Worm (Caenorhabditis elegans) whole organism, L1 larva: ENCODE measurements around the gene pqe-1.

Source experiments
- C04F5.9 ChIP-seq: sonication (generic microtip); optimal IDR thresholded peaks from 2 replicates; lab custom pipeline; 2016; ENCODE audit warnings: missing genetic modification characterization, missing compliant biosample characterization
- C16A3.4 ChIP-seq: fragments of 150-350 bp; optimal IDR thresholded peaks from 2 replicates; lab custom pipeline; 2014; ENCODE audit warnings: missing biosample characterization, missing genetic modification characterization
- F16B12.6 ChIP-seq: fragments of 150-350 bp; optimal IDR thresholded peaks from 2 replicates; lab custom pipeline; 2014; ENCODE audit warnings: missing biosample characterization, missing genetic modification characterization
- aha-1 ChIP-seq: fragments of 150-350 bp; optimal IDR thresholded peaks from 2 replicates; lab custom pipeline; 2014; ENCODE audit warnings: missing biosample characterization, missing genetic modification characterization
- aly-2 ChIP-seq: fragments of 150-350 bp; optimal IDR thresholded peaks from 2 replicates; lab custom pipeline; 2014; ENCODE audit warnings: missing biosample characterization, missing genetic modification characterization
- ama-1 ChIP-seq: fragments of 150-350 bp; optimal IDR thresholded peaks from 2 replicates; lab custom pipeline; 2014
- ceh-63 ChIP-seq: fragments of 200-800 bp; sonication (Bioruptor generic); optimal IDR thresholded peaks from 2 replicates; lab custom pipeline; 2018; ENCODE audit warnings: mild to moderate bottlenecking, missing genetic modification characterization, missing compliant biosample characterization
- ceh-8 ChIP-seq: fragments of 200-800 bp; sonication (Bioruptor generic); optimal IDR thresholded peaks from 2 replicates; lab custom pipeline; 2018; ENCODE audit warnings: mild to moderate bottlenecking, missing genetic modification characterization, moderate library complexity, missing compliant biosample characterization
- ceh-82 ChIP-seq, 3 experiments: fragments of 150-350 bp in 1 of 3; sonication (generic microtip) in 2 of 3; optimal IDR thresholded peaks; 2 replicates each; lab custom pipeline; 2014 to 2017; ENCODE audit warnings: missing biosample characterization in 3 of 3, missing genetic modification characterization in 3 of 3
- ceh-88 ChIP-seq: fragments of 200-800 bp; sonication (Bioruptor generic); IDR thresholded peaks from 2 replicates; pipeline ENCODE4 v1.3.6; 2022; ENCODE audit warnings: missing genetic modification characterization, missing compliant biosample characterization
- ceh-90 ChIP-seq: sonication (generic microtip); optimal IDR thresholded peaks from 2 replicates; lab custom pipeline; 2016; ENCODE audit warnings: missing genetic modification characterization, missing compliant biosample characterization
- ces-1 ChIP-seq: fragments of 150-350 bp; optimal IDR thresholded peaks from 2 replicates; lab custom pipeline; 2014; ENCODE audit warnings: missing biosample characterization, missing genetic modification reagents, missing genetic modification characterization
- dpl-1 ChIP-seq, 3 experiments: fragments of 150-350 bp in 2 of 3; sonication (generic microtip) in 1 of 3; optimal IDR thresholded peaks; 2 replicates each; lab custom pipeline; 2014 to 2017; ENCODE audit warnings: missing biosample characterization in 3 of 3, missing genetic modification characterization in 3 of 3, missing genetic modification reagents in 3 of 3
- dsc-1 ChIP-seq: sonication (generic microtip); optimal IDR thresholded peaks from 2 replicates; lab custom pipeline; 2016; ENCODE audit warnings: mild to moderate bottlenecking, missing genetic modification characterization, missing compliant biosample characterization
- efl-1 ChIP-seq, 4 experiments: fragments of 150-350 bp; optimal IDR thresholded peaks in 3 of 4; peaks in 1 of 4; 1 replicate in 1 of 4; 2 replicates in 3 of 4; lab custom pipeline; 2014; ENCODE audit warnings: missing biosample characterization in 2 of 4, missing genetic modification characterization in 2 of 4, missing genetic modification reagents in 2 of 4
- egl-13 ChIP-seq: sonication (generic microtip); optimal IDR thresholded peaks from 2 replicates; lab custom pipeline; 2016; ENCODE audit warnings: missing genotype, missing genetic modification reagents, missing genetic modification characterization, missing compliant biosample characterization
- elt-2 ChIP-seq: sonication (generic microtip); optimal IDR thresholded peaks from 2 replicates; lab custom pipeline; 2016; ENCODE audit warnings: missing genetic modification characterization, mild to moderate bottlenecking, inconsistent platforms, missing compliant biosample characterization, missing genetic modification reagents
- fkh-10 ChIP-seq: sonication (generic microtip); optimal IDR thresholded peaks from 2 replicates; lab custom pipeline; 2017; ENCODE audit warnings: missing biosample characterization, missing genetic modification reagents, missing genetic modification characterization
- fkh-4 ChIP-seq: sonication (generic microtip); optimal IDR thresholded peaks from 2 replicates; lab custom pipeline; 2016; ENCODE audit warnings: missing compliant biosample characterization, missing genetic modification characterization, borderline replicate concordance
- fos-1 ChIP-seq: fragments of 150-350 bp; optimal IDR thresholded peaks from 2 replicates; lab custom pipeline; 2014; ENCODE audit warnings: missing biosample characterization, missing genetic modification characterization
- hpl-2 ChIP-seq: fragments of 150-350 bp; optimal IDR thresholded peaks from 2 replicates; lab custom pipeline; 2014; ENCODE audit warnings: missing biosample characterization, missing genetic modification reagents, missing genetic modification characterization
- irx-1 ChIP-seq: sonication (generic microtip); optimal IDR thresholded peaks from 2 replicates; lab custom pipeline; 2016; ENCODE audit warnings: missing genetic modification characterization, missing compliant biosample characterization
- lin-13 ChIP-seq: fragments of 150-350 bp; optimal IDR thresholded peaks from 2 replicates; lab custom pipeline; 2014; ENCODE audit warnings: missing biosample characterization, missing genetic modification reagents, missing genetic modification characterization
- lin-14 ChIP-seq: fragments of 200-800 bp; sonication (Bioruptor generic); optimal IDR thresholded peaks from 2 replicates; lab custom pipeline; 2018; ENCODE audit warnings: mild to moderate bottlenecking, missing genetic modification characterization, moderate library complexity, missing compliant biosample characterization
- lin-15B ChIP-seq: fragments of 150-350 bp; sonication (generic microtip); optimal IDR thresholded peaks from 3 replicates; lab custom pipeline; 2014; ENCODE audit warnings: missing biosample characterization, missing genetic modification characterization
- lin-35 ChIP-seq, 2 experiments: fragments of 150-350 bp; optimal IDR thresholded peaks; 2 replicates each; lab custom pipeline; 2014; ENCODE audit warnings: missing biosample characterization in 2 of 2, missing genetic modification characterization in 2 of 2, missing genetic modification reagents in 2 of 2
- lir-3 ChIP-seq: sonication (generic microtip); optimal IDR thresholded peaks from 2 replicates; lab custom pipeline; 2016; ENCODE audit warnings: mild to moderate bottlenecking, missing genetic modification characterization, moderate library complexity, missing compliant biosample characterization; ENCODE audit not compliant: poor library complexity
- lsy-2 ChIP-seq, 2 experiments: fragments of 150-350 bp; optimal IDR thresholded peaks; 2 replicates each; lab custom pipeline; 2014; ENCODE audit warnings: missing biosample characterization in 2 of 2, missing genetic modification characterization in 2 of 2
- mdl-1 ChIP-seq, 2 experiments: fragments of 150-350 bp; optimal IDR thresholded peaks; 2 replicates each; lab custom pipeline; 2014 to 2017; ENCODE audit warnings: missing biosample characterization in 2 of 2, missing genetic modification characterization in 2 of 2, inconsistent platforms in 1 of 2
- mep-1 ChIP-seq: fragments of 150-350 bp; optimal IDR thresholded peaks from 2 replicates; lab custom pipeline; 2014; ENCODE audit warnings: missing biosample characterization, missing genetic modification characterization
- nhr-28 ChIP-seq: fragments of 150-350 bp; optimal IDR thresholded peaks from 2 replicates; lab custom pipeline; 2014; ENCODE audit warnings: missing biosample characterization, missing genetic modification characterization
- nhr-47 ChIP-seq: sonication (generic microtip); optimal IDR thresholded peaks from 2 replicates; lab custom pipeline; 2016; ENCODE audit warnings: mild to moderate bottlenecking, missing genetic modification characterization, moderate library complexity, missing compliant biosample characterization
- nhr-71 ChIP-seq: sonication (generic microtip); optimal IDR thresholded peaks from 2 replicates; lab custom pipeline; 2016; ENCODE audit warnings: mild to moderate bottlenecking, missing genetic modification characterization, moderate library complexity, missing compliant biosample characterization
- nhr-76 ChIP-seq: sonication (generic microtip); optimal IDR thresholded peaks from 2 replicates; lab custom pipeline; 2017; ENCODE audit warnings: missing biosample characterization, missing genetic modification characterization
- nhr-85 ChIP-seq: sonication (generic microtip); peaks from one replicate; lab custom pipeline; 2016; ENCODE audit warnings: missing genetic modification characterization, inconsistent platforms, missing compliant biosample characterization
- nhr-90 ChIP-seq: sonication (generic microtip); optimal IDR thresholded peaks from 2 replicates; lab custom pipeline; 2016; ENCODE audit warnings: mild to moderate bottlenecking, missing genetic modification characterization, missing compliant biosample characterization; ENCODE audit not compliant: poor library complexity
- pax-3 ChIP-seq: fragments of 200-800 bp; sonication (Bioruptor generic); optimal IDR thresholded peaks from 2 replicates; lab custom pipeline; 2018; ENCODE audit warnings: mild to moderate bottlenecking, missing genetic modification characterization, moderate library complexity, missing compliant biosample characterization
- skn-1 ChIP-seq: fragments of 150-350 bp; optimal IDR thresholded peaks from 2 replicates; lab custom pipeline; 2014; ENCODE audit warnings: missing biosample characterization, missing genetic modification characterization
- snpc-4 ChIP-seq: fragments of 150-350 bp; optimal IDR thresholded peaks from 2 replicates; lab custom pipeline; 2014; ENCODE audit warnings: missing biosample characterization, missing genetic modification characterization
- sox-4 ChIP-seq: sonication (generic microtip); optimal IDR thresholded peaks from 2 replicates; lab custom pipeline; 2016; ENCODE audit warnings: missing genetic modification characterization, missing compliant biosample characterization
- sptf-1 ChIP-seq: fragments of 150-350 bp; optimal IDR thresholded peaks from 2 replicates; lab custom pipeline; 2014; ENCODE audit warnings: missing biosample characterization, missing genetic modification characterization
- swsn-7 ChIP-seq: sonication (generic microtip); optimal IDR thresholded peaks from 2 replicates; lab custom pipeline; 2016; ENCODE audit warnings: missing genetic modification characterization, missing compliant biosample characterization
- tbx-2 ChIP-seq: sonication (generic microtip); optimal IDR thresholded peaks from 2 replicates; lab custom pipeline; 2016; ENCODE audit warnings: missing genetic modification characterization, missing compliant biosample characterization
- tlp-1 ChIP-seq: fragments of 150-350 bp; optimal IDR thresholded peaks from 2 replicates; lab custom pipeline; 2014; ENCODE audit warnings: missing biosample characterization, missing genetic modification characterization
- unc-30 ChIP-seq: sonication (generic microtip); optimal IDR thresholded peaks from 2 replicates; lab custom pipeline; 2017; ENCODE audit warnings: missing biosample characterization, missing genetic modification characterization
- unc-86 ChIP-seq: sonication (generic microtip); optimal IDR thresholded peaks from 2 replicates; lab custom pipeline; 2016; ENCODE audit warnings: missing genetic modification characterization, missing compliant biosample characterization
- zag-1 ChIP-seq: fragments of 150-350 bp; optimal IDR thresholded peaks from 2 replicates; lab custom pipeline; 2014; ENCODE audit warnings: missing biosample characterization, missing genetic modification characterization
- zip-4 ChIP-seq: fragments of 200-800 bp; sonication (Bioruptor generic); optimal IDR thresholded peaks from 2 replicates; lab custom pipeline; 2018; ENCODE audit warnings: mild to moderate bottlenecking, missing genetic modification characterization, moderate library complexity, missing compliant biosample characterization
- ztf-4 ChIP-seq: fragments of 150-350 bp; optimal IDR thresholded peaks from 2 replicates; lab custom pipeline; 2014; ENCODE audit warnings: missing biosample characterization, missing genetic modification characterization

Gene pqe-1

ce11 chrIII:5305725-5306124 lies 5.3 kb upstream of the pqe-1 start (continued):
- TF ChIP-seq lin-14 (GFP tag; lab: Kevin White, UChicago) (no peak), zip-4 (peak; percentile 21), ces-1 (GFP tag; lab: Kevin White, UChicago) (no peak), nhr-71 (tag; lab: Kevin White, UChicago) (no peak), sox-4 (tag; lab: Kevin White, UChicago) (peak; percentile 9), efl-1 (optimal IDR thresholded peaks at IDR 0.05; lab: Kevin White, UChicago) (peak; percentile 31 to 67), efl-1 (GFP tag; optimal IDR thresholded peaks at IDR 0.05 in 1 of 2; lab: Kevin White, UChicago) (peak; percentile 61 to 96), dpl-1 (GFP tag; optimal IDR thresholded peaks at IDR 0.05; lab: Kevin White, UChicago) (peak in 2 of 3 experiments; percentile 59 to 69), zag-1 (tag; lab: Kevin White, UChicago) (no peak), C16A3.4 (peak; percentile 57), lsy-2 (tag; optimal IDR thresholded peaks at IDR 0.05; lab: Kevin White, UChicago) (peak; percentile 35 to 69), ceh-90 (no peak), fkh-10 (GFP tag; lab: Kevin White, UChicago) (no peak), egl-13 (tag; lab: Kevin White, UChicago) (peak; percentile 19), tlp-1 (tag; lab: Kevin White, UChicago) (no peak), F16B12.6 (peak; percentile 22), snpc-4 (tag; lab: Kevin White, UChicago) (no peak), pax-3 (tag; lab: Kevin White, UChicago) (peak; percentile 8), ama-1 (lab: Kevin White, UChicago) (peak; percentile 15), nhr-47 (tag; lab: Kevin White, UChicago) (peak; percentile 69), lin-13 (peak; percentile 6), ceh-82 (tag; optimal IDR thresholded peaks at IDR 0.05; lab: Kevin White, UChicago) (peak; percentile 40 to 63 (median 62)), mdl-1 (tag; optimal IDR thresholded peaks at IDR 0.05; lab: Kevin White, UChicago) (peak in 1 of 2 experiments; percentile 45), swsn-7 (peak; percentile 66), skn-1 (tag; lab: Kevin White, UChicago) (peak; percentile 31), lin-35 (GFP tag; optimal IDR thresholded peaks at IDR 0.05; lab: Kevin White, UChicago) (peak; percentile 67 to 71), ceh-63 (GFP tag; lab: Kevin White, UChicago) (no peak), sptf-1 (tag; lab: Kevin White, UChicago) (no peak), lir-3 (tag; lab: Kevin White, UChicago) (peak; percentile 61)

ce11 chrIII:5308278-5308677 lies 2.8 kb upstream of the pqe-1 start, which contains the start of gene mog-3:
Gene mog-3 (plus strand): TSS chrIII:5308596.
- TF ChIP-seq ceh-82 (tag; optimal IDR thresholded peaks at IDR 0.05; lab: Kevin White, UChicago) (peak; percentile 11 to 66 (median 11)), zip-4 (no peak), dsc-1 (peak; percentile 71), elt-2 (tag; lab: Kevin White, UChicago) (peak; percentile 17), nhr-28 (tag; lab: Kevin White, UChicago) (no peak), aly-2 (no peak), nhr-71 (tag; lab: Kevin White, UChicago) (peak; percentile 83), lir-3 (tag; lab: Kevin White, UChicago) (peak; percentile 90), unc-30 (tag; lab: Kevin White, UChicago) (no peak), dpl-1 (GFP tag; optimal IDR thresholded peaks at IDR 0.05; lab: Kevin White, UChicago) (peak; percentile 88 to 93 (median 93)), aha-1 (tag; lab: Kevin White, UChicago) (no peak), unc-86 (tag; lab: Kevin White, UChicago) (peak; percentile 67), nhr-76 (no peak), ceh-90 (peak; percentile 90), irx-1 (tag; lab: Kevin White, UChicago) (peak; percentile 72), ceh-8 (no peak), tbx-2 (peak; percentile 84), mep-1 (tag; lab: Kevin White, UChicago) (peak; percentile 74), F16B12.6 (no peak), hpl-2 (GFP tag; lab: Kevin White, UChicago) (no peak), nhr-47 (tag; lab: Kevin White, UChicago) (peak; percentile 83), lsy-2 (tag; optimal IDR thresholded peaks at IDR 0.05; lab: Kevin White, UChicago) (peak; percentile 62 to 82), fos-1 (tag; lab: Kevin White, UChicago) (no peak), nhr-90 (peak; percentile 81), snpc-4 (tag; lab: Kevin White, UChicago) (peak; percentile 21), fkh-4 (tag; lab: Kevin White, UChicago) (peak; percentile 82), ztf-4 (peak; percentile 23), sox-4 (tag; lab: Kevin White, UChicago) (peak; percentile 69), C04F5.9 (tag; lab: Kevin White, UChicago) (peak; percentile 66), lin-15B (tag; lab: Kevin White, UChicago) (peak; percentile 7), efl-1 (optimal IDR thresholded peaks at IDR 0.05; lab: Kevin White, UChicago) (peak; percentile 61 to 94), efl-1 (GFP tag; optimal IDR thresholded peaks at IDR 0.05 in 1 of 2; lab: Kevin White, UChicago) (peak; percentile 93 to 99), ceh-88 (GFP tag; lab: Robert Waterston, UW) (no peak), zag-1 (tag; lab: Kevin White, UChicago) (no peak), nhr-85 (tag; lab: Kevin White, UChicago) (peak; percentile 85)
